Worm (Caenorhabditis elegans): ENCODE measurements around the gene W07G4.7.

Gene W07G4.7

DNA sequence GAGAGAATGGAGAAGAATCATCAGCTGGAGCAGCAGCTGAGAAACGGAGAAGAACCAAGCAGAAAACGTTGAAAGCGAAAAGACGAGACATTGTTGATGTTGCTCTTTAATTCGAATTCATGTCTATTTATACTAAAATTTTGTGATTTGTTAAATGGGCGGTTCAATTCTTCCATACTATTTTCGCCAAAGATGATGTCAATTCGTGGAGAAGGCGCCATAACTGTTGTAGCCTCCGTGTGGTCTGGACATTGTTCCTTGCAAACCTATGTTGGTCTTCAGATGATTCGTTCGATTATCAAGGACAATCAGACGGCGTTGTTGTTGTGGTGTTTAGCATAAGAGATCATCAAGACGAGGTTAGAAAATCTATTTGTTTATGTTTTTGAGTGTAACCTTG, 37.1 kb downstream of the W07G4.7 start, which contains the start of gene far-3:
far-3 (minus strand) TSS at position 101 of the 400 bp plus-strand sequence.
- TF ChIP-seq rnt-1 (tag; optimal IDR thresholded peaks at IDR 0.05) (no peak), xbp-1 (tag; optimal IDR thresholded peaks at IDR 0.05) (no peak), C04F5.9 (tag; optimal IDR thresholded peaks at IDR 0.05) (no peak)

DNA sequence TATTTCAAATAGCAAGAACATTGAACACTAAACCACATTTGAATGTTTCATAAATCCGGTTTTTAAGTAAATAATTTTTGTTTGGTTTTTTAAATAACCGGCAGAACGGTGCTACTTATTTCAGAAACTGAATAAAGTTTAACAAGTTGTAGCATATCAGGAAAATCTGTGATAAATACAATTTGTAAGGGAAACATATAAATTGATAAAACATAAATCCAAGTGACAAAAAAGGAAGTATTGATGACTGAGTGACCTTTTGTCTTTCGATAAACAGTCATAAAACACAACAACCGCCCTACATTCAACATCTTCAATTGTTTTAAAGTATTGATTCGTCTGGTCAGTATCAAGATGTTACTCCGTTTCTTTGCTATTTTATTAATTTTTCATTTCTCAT, 39.2 kb downstream of the W07G4.7 start, which contains the start of gene far-5:
far-5 (plus strand) TSS at position 301 of the 400 bp plus-strand sequence.
- TF ChIP-seq hlh-4 (tag; optimal IDR thresholded peaks at IDR 0.05) (no peak), nhr-47 (tag; optimal IDR thresholded peaks at IDR 0.05) (no peak), grh-1 (GFP tag; IDR thresholded peaks at IDR 0.05) (no peak), blmp-1 (tag; optimal IDR thresholded peaks at IDR 0.05) (peak; percentile 30), elt-3 (tag; optimal IDR thresholded peaks at IDR 0.05) (peak in 1 of 6 experiments; percentile 29)

DNA sequence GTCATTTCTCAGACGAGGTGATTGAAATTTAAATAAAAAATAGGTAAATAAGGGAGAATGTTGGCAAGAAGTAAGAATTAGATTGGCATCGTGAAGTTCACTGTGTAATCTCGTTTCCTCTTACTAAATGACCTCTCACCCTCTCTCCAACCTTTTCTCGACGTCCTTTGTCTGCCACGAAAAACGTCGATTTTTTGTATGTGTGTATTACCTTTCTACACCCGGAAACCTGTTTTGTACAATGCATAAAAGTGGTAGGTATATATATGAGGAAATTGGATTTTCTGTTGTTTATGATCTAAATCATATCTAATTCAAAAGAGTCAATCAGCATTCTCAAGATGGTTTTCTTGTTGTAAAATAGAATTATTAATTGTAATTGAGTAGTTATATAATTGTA, 41.6 kb downstream of the W07G4.7 start, which contains the start of the genes F15B9.11 and dsl-7:
F15B9.11 (minus strand) TSS at position 5 of the 400 bp plus-strand sequence.
dsl-7 (plus strand) TSS at position 260 of the 400 bp plus-strand sequence.
- TF ChIP-seq nhr-85 (tag) (peak; percentile 82), grh-1 (GFP tag; IDR thresholded peaks at IDR 0.05) (0 out of 2 replicates have a peak, but pooled peaks have one; percentile 45), zag-1 (tag; optimal IDR thresholded peaks at IDR 0.05) (no peak), blmp-1 (tag; optimal IDR thresholded peaks at IDR 0.05) (peak; percentile 18), lin-14 (GFP tag; optimal IDR thresholded peaks at IDR 0.05) (peak; percentile 60), nhr-47 (tag; optimal IDR thresholded peaks at IDR 0.05) (no peak)

DNA sequence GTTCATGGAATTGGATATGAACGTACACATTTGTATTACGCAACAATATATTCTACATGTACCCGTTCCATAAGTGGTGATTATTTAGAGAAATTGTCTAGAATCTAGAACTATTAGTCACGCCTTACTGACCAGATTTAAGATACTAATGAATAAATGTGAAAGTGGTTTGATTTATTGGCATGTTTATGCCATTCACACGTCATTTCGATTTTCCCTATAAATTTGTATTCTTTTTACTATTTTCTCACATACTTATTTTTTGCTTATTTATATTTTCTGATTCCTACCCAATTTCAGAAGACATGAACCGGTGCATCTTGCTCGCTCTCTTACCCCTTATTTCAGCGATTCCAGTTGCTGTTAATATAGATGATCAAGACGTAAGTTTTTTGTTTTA, 46.2 kb downstream of the W07G4.7 start, which contains the start of gene F15B9.8:
F15B9.8 (plus strand) TSS at position 301 of the 400 bp plus-strand sequence.
- no peak for TF ChIP-seq nhr-47 (tag; optimal IDR thresholded peaks at IDR 0.05)
- TF ChIP-seq nhr-28 (tag; optimal IDR thresholded peaks at IDR 0.05) = no peak
- no peak for TF ChIP-seq dsc-1 (tag; optimal IDR thresholded peaks at IDR 0.05)
- no peak for TF ChIP-seq fkh-8 (tag; optimal IDR thresholded peaks at IDR 0.05)
- no peak for TF ChIP-seq lir-3 (tag; optimal IDR thresholded peaks at IDR 0.05; ENCODE audit: poor library complexity)
- TF ChIP-seq mep-1 (tag; optimal IDR thresholded peaks at IDR 0.05) = no peak
- peak; percentile 42 for TF ChIP-seq nhr-85 (tag)

DNA sequence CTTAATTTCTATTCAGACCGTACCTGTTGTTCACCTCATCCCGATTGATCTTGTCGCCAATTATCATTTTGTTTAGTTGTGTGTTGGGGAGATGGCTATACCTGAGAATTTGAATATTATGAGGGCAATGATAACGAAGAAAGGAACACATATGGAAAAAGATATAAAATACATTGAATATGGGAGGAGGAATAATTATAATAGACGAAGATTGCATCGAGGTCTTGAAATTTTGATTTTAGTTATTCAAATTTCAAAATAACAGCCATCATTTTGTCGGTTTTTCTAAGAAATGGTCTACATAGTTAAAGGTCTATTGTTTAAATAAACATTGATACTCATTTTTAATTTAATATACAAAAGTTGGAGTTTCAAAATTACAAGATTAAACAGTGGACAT, 47.4 kb downstream of the W07G4.7 start, which contains the start of gene shw-3:
shw-3 (minus strand) TSS at position 101 of the 400 bp plus-strand sequence.
- TF ChIP-seq zip-4 (GFP tag; optimal IDR thresholded peaks at IDR 0.05) = no peak
- TF ChIP-seq nhr-77 (tag; optimal IDR thresholded peaks at IDR 0.05) = no peak
- no peak for TF ChIP-seq lin-13 (GFP tag; optimal IDR thresholded peaks at IDR 0.05)
- TF ChIP-seq mep-1 (tag; optimal IDR thresholded peaks at IDR 0.05) = no peak
- no peak for TF ChIP-seq fkh-8 (tag; optimal IDR thresholded peaks at IDR 0.05)
- no peak for TF ChIP-seq mab-9 (GFP tag; IDR thresholded peaks at IDR 0.05)
- no peak for TF ChIP-seq vab-15 (tag; optimal IDR thresholded peaks at IDR 0.05)
- no peak for TF ChIP-seq Y116A8C.19 (tag; optimal IDR thresholded peaks at IDR 0.05; ENCODE audit: borderline replicate concordance)
